Worm (Caenorhabditis elegans) whole organism, young adult: ENCODE results near the gene ketn-1.

Experiments used
- B0035.1 ChIP-seq: sonication (generic microtip); optimal IDR thresholded peaks from 2 replicates; lab custom pipeline; 2016; ENCODE audit warnings: missing genetic modification characterization, mild to moderate bottlenecking, missing compliant biosample characterization, missing genotype, missing genetic modification reagents
- B0261.1 ChIP-seq: sonication (generic microtip); optimal IDR thresholded peaks from 2 replicates; lab custom pipeline; 2016; ENCODE audit warnings: mild to moderate bottlenecking, missing genetic modification characterization, moderate library complexity, missing compliant biosample characterization
- C17E4.6 ChIP-seq: fragments of 200-800 bp; sonication (Bioruptor generic); IDR thresholded peaks from 2 replicates; pipeline ENCODE4 v1.3.6; 2022; ENCODE audit warnings: missing genetic modification reagents, missing genetic modification characterization, missing compliant biosample characterization
- D2030.7 ChIP-seq: fragments of 200-800 bp; sonication (Bioruptor generic); IDR thresholded peaks from 2 replicates; pipeline ENCODE4 v1.3.6; 2022; ENCODE audit warnings: missing genetic modification reagents, missing genetic modification characterization, missing compliant biosample characterization
- F10E7.11 ChIP-seq: sonication (generic microtip); optimal IDR thresholded peaks from 2 replicates; lab custom pipeline; 2017; ENCODE audit warnings: mild to moderate bottlenecking, missing genetic modification characterization, moderate library complexity, missing compliant biosample characterization
- F33H1.4 ChIP-seq: fragments of 200-800 bp; sonication (Bioruptor generic); IDR thresholded peaks from 2 replicates; pipeline ENCODE4 v1.3.6; 2022; ENCODE audit warnings: missing genetic modification reagents, missing genetic modification characterization, missing compliant biosample characterization
- F37B4.10 ChIP-seq: fragments of 200-800 bp; sonication (Bioruptor generic); IDR thresholded peaks from 2 replicates; pipeline ENCODE4 v1.3.6; 2022; ENCODE audit warnings: missing genetic modification characterization, missing compliant biosample characterization
- F55B11.4 ChIP-seq: sonication (generic microtip); optimal IDR thresholded peaks from 2 replicates; lab custom pipeline; 2016; ENCODE audit warnings: missing compliant biosample characterization, missing genetic modification characterization, borderline replicate concordance; ENCODE audit not compliant: insufficient read depth
- K12H6.12 ChIP-seq: fragments of 200-800 bp; sonication (Bioruptor generic); optimal IDR thresholded peaks from 2 replicates; lab custom pipeline; 2018; ENCODE audit warnings: mild to moderate bottlenecking, missing genetic modification characterization, missing compliant biosample characterization
- T07F8.4 ChIP-seq: sonication (generic microtip); optimal IDR thresholded peaks from 2 replicates; lab custom pipeline; 2016; ENCODE audit warnings: mild to moderate bottlenecking, missing genetic modification characterization, moderate library complexity, missing compliant biosample characterization
- T26A5.8 ChIP-seq: sonication (generic microtip); optimal IDR thresholded peaks from 2 replicates; lab custom pipeline; 2016; ENCODE audit warnings: missing genetic modification characterization, missing compliant biosample characterization
- Y56A3A.18 ChIP-seq: fragments of 200-800 bp; sonication (Bioruptor generic); IDR thresholded peaks from 2 replicates; pipeline ENCODE4 v1.3.6; 2022; ENCODE audit warnings: missing genetic modification reagents, missing genetic modification characterization, missing compliant biosample characterization
- akir-1 ChIP-seq: fragments of 200-800 bp; sonication (Bioruptor generic); optimal IDR thresholded peaks from 2 replicates; lab custom pipeline; 2018; ENCODE audit warnings: mild to moderate bottlenecking, missing genetic modification characterization, moderate library complexity, missing compliant biosample characterization
- ccch-3 ChIP-seq: fragments of 200-800 bp; sonication (Bioruptor generic); optimal IDR thresholded peaks from 2 replicates; lab custom pipeline; 2018; ENCODE audit warnings: mild to moderate bottlenecking, missing genetic modification characterization, missing compliant biosample characterization
- ceh-100 ChIP-seq: fragments of 200-800 bp; sonication (Bioruptor generic); IDR thresholded peaks from 2 replicates; pipeline ENCODE4 v1.3.6; 2022; ENCODE audit warnings: missing genetic modification reagents, missing genetic modification characterization, missing compliant biosample characterization
- ceh-79 ChIP-seq: sonication (generic microtip); optimal IDR thresholded peaks from 2 replicates; lab custom pipeline; 2017; ENCODE audit warnings: mild to moderate bottlenecking, missing genetic modification characterization, missing compliant biosample characterization
- dox-1 ChIP-seq: fragments of 200-800 bp; sonication (Bioruptor generic); IDR thresholded peaks from 2 replicates; pipeline ENCODE4 v1.3.6; 2022; ENCODE audit warnings: missing genetic modification reagents, missing genetic modification characterization, missing compliant biosample characterization
- dpff-1 ChIP-seq: sonication (generic microtip); optimal IDR thresholded peaks from 2 replicates; lab custom pipeline; 2017; ENCODE audit warnings: mild to moderate bottlenecking, missing genetic modification characterization, missing compliant biosample characterization
- efl-1 ChIP-seq: fragments of 150-350 bp; optimal IDR thresholded peaks from 2 replicates; lab custom pipeline; 2014; ENCODE audit warnings: missing biosample characterization, missing genetic modification reagents, missing genetic modification characterization
- egl-44 ChIP-seq: fragments of 200-800 bp; sonication (Bioruptor generic); IDR thresholded peaks from 2 replicates; pipeline ENCODE4 v1.3.6; 2022; ENCODE audit warnings: missing genetic modification reagents, missing genetic modification characterization, missing compliant biosample characterization
- egrh-3 ChIP-seq: fragments of 200-800 bp; sonication (Bioruptor generic); IDR thresholded peaks from 2 replicates; pipeline ENCODE4 v1.3.6; 2022; ENCODE audit warnings: missing genetic modification reagents, missing genetic modification characterization, missing compliant biosample characterization
- ets-4 ChIP-seq: fragments of 200-800 bp; sonication (Bioruptor generic); optimal IDR thresholded peaks from 2 replicates; lab custom pipeline; 2018; ENCODE audit warnings: mild to moderate bottlenecking, missing genetic modification characterization, missing compliant biosample characterization
- fkh-3 ChIP-seq: sonication (generic microtip); optimal IDR thresholded peaks from 2 replicates; lab custom pipeline; 2016; ENCODE audit warnings: mild to moderate bottlenecking, missing genetic modification characterization, missing compliant biosample characterization
- let-526 ChIP-seq: fragments of 200-800 bp; sonication (Bioruptor generic); IDR thresholded peaks from 2 replicates; pipeline ENCODE4 v1.3.6; 2022; ENCODE audit warnings: missing genetic modification reagents, missing genetic modification characterization, missing compliant biosample characterization
- madf-10 ChIP-seq: sonication (generic microtip); optimal IDR thresholded peaks from 2 replicates; lab custom pipeline; 2016; ENCODE audit warnings: mild to moderate bottlenecking, missing genetic modification characterization, missing compliant biosample characterization
- madf-3 ChIP-seq: fragments of 200-800 bp; sonication (Bioruptor generic); IDR thresholded peaks from 2 replicates; pipeline ENCODE4 v1.3.6; 2022; ENCODE audit warnings: missing genetic modification reagents, missing genetic modification characterization, missing compliant biosample characterization
- mcd-1 ChIP-seq: fragments of 200-800 bp; sonication (Bioruptor generic); IDR thresholded peaks from 2 replicates; pipeline ENCODE4 v1.3.6; 2022; ENCODE audit warnings: missing genetic modification reagents, missing genetic modification characterization, missing compliant biosample characterization
- mxl-1 ChIP-seq: sonication (generic microtip); optimal IDR thresholded peaks from 2 replicates; lab custom pipeline; 2016; ENCODE audit warnings: missing genetic modification characterization, missing compliant biosample characterization
- nfyb-1 ChIP-seq: fragments of 200-800 bp; sonication (Bioruptor generic); IDR thresholded peaks from 2 replicates; pipeline ENCODE4 v1.3.6; 2022; ENCODE audit warnings: missing genetic modification reagents, missing genetic modification characterization, missing compliant biosample characterization
- rcor-1 ChIP-seq: fragments of 200-800 bp; sonication (Bioruptor generic); IDR thresholded peaks from 2 replicates; pipeline ENCODE4 v1.3.6; 2022; ENCODE audit warnings: missing genetic modification reagents, missing genetic modification characterization, missing compliant biosample characterization
- rec-8 ChIP-seq, 2 experiments: sonication (generic microtip); optimal IDR thresholded peaks; 2 replicates each; lab custom pipeline; 2016; ENCODE audit warnings: mild to moderate bottlenecking in 2 of 2, missing genetic modification characterization in 2 of 2, missing genetic modification reagents in 2 of 2, missing genotype in 2 of 2, missing biosample characterization in 1 of 2, missing compliant biosample characterization in 1 of 2, moderate library complexity in 1 of 2
- rpc-1 ChIP-seq, 2 experiments: fragments of 150-350 bp in 1 of 2; sonication (generic microtip) in 1 of 2; optimal IDR thresholded peaks; 2 replicates each; lab custom pipeline; 2014 to 2018; ENCODE audit warnings: missing biosample characterization in 1 of 2, missing genetic modification characterization in 1 of 2, missing genetic modification reagents in 1 of 2, missing genotype in 1 of 2
- snpc-1.1 ChIP-seq: sonication (generic microtip); optimal IDR thresholded peaks from 2 replicates; lab custom pipeline; 2017; ENCODE audit warnings: missing genetic modification characterization, mild to moderate bottlenecking, missing compliant biosample characterization, antibody characterized with exemption, moderate library complexity, missing genotype, missing genetic modification reagents; ENCODE audit not compliant: insufficient read depth
- snpc-1.3 ChIP-seq: sonication (generic microtip); optimal IDR thresholded peaks from 2 replicates; lab custom pipeline; 2017; ENCODE audit warnings: missing genetic modification characterization, mild to moderate bottlenecking, missing compliant biosample characterization, antibody characterized with exemption, moderate library complexity, missing genotype, missing genetic modification reagents; ENCODE audit not compliant: insufficient read depth
- snpc-4 ChIP-seq, 5 experiments: fragments of 150-350 bp in 1 of 5; sonication (generic microtip) in 4 of 5; optimal IDR thresholded peaks; 2 replicates each; lab custom pipeline; 2014 to 2018; ENCODE audit warnings: missing genetic modification characterization in 5 of 5, missing biosample characterization in 3 of 5, antibody characterized with exemption in 2 of 5, mild to moderate bottlenecking in 2 of 5, missing compliant biosample characterization in 2 of 5, missing genotype in 2 of 5, moderate library complexity in 2 of 5, missing genetic modification reagents in 1 of 5
- sptf-2 ChIP-seq: fragments of 200-800 bp; sonication (Bioruptor generic); optimal IDR thresholded peaks from 2 replicates; lab custom pipeline; 2018; ENCODE audit warnings: mild to moderate bottlenecking, missing genetic modification characterization, missing compliant biosample characterization
- tbp1 ChIP-seq: fragments of 200-800 bp; sonication (Bioruptor generic); optimal IDR thresholded peaks from 2 replicates; lab custom pipeline; 2018; ENCODE audit warnings: mild to moderate bottlenecking, missing genetic modification characterization, missing compliant biosample characterization
- tlf-1 ChIP-seq: fragments of 200-800 bp; sonication (Bioruptor generic); optimal IDR thresholded peaks from 2 replicates; lab custom pipeline; 2018; ENCODE audit warnings: mild to moderate bottlenecking, missing genetic modification characterization, missing compliant biosample characterization
- xnd-1 ChIP-seq: sonication (generic microtip); optimal IDR thresholded peaks from 2 replicates; lab custom pipeline; 2016; ENCODE audit warnings: missing genotype, missing genetic modification reagents, missing genetic modification characterization, missing compliant biosample characterization
- ztf-18 ChIP-seq: sonication (generic microtip); optimal IDR thresholded peaks from 2 replicates; lab custom pipeline; 2016; ENCODE audit warnings: missing genotype, mild to moderate bottlenecking, missing genetic modification characterization, missing compliant biosample characterization
- ztf-25 ChIP-seq: fragments of 200-800 bp; sonication (Bioruptor generic); IDR thresholded peaks from 2 replicates; pipeline ENCODE4 v1.3.6; 2022; ENCODE audit warnings: missing genetic modification reagents, missing genetic modification characterization, missing compliant biosample characterization
- ztf-28 ChIP-seq: fragments of 200-800 bp; sonication (Bioruptor generic); IDR thresholded peaks from 2 replicates; pipeline ENCODE4 v1.3.6; 2022; ENCODE audit warnings: missing genetic modification reagents, missing genetic modification characterization, missing compliant biosample characterization
- ztf-3 ChIP-seq: fragments of 200-800 bp; sonication (Bioruptor generic); optimal IDR thresholded peaks from 2 replicates; lab custom pipeline; 2018; ENCODE audit warnings: mild to moderate bottlenecking, missing genetic modification characterization, missing compliant biosample characterization

The ketn-1 gene

DNA sequence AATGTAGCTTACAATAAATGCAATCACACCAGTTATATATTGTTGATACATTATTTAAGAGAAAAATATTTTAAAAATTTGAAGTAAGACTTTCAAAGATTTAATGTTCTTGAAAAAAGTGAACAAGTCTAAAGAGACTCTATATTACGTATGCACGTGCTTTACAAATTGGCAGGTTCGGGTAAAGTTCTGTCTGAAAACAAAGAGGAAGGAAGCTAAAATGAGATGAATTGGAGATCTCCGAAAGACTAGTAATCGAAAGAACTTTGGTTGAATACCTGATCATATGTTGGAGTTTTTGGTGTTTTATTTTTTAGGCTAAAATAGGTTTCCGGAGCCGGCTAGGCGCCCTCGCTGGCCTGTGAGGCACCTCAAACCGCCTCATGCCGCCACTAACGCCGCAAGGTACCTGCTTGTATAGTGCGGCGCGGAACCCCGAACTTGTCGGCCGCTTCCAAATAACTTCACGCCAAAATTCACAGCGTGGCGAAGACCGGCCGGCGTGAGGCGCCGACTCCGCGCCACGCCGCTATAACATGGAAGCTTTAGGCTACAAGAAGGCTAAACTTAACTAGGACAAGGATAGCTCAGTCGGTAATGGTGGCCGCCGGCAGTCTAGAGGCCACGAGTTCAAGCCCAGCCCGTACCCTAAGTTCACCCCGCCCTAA, 50.3 kb downstream of the ketn-1 start, which contains the start of gene srx-28:
Gene srx-28, minus strand, starts transcription at position 51 of the 668 bp plus-strand sequence.
- TF ChIP-seq let-526 (GFP tag; lab: Robert Waterston, UW) (no peak), snpc-4 (GFP tag; optimal IDR thresholded peaks at IDR 0.05; lab: Kevin White, UChicago) (no peak), snpc-4 (tag; optimal IDR thresholded peaks at IDR 0.05; lab: Kevin White, UChicago) (peak in 2 of 4 experiments; percentile 75 to 87), B0261.1 (tag; lab: Kevin White, UChicago) (peak; percentile 6), mcd-1 (GFP tag; lab: Robert Waterston, UW) (peak; percentile 43; the same call in 1 of the 2 replicates), K12H6.12 (tag; lab: Kevin White, UChicago) (no peak), D2030.7 (no peak), xnd-1 (tag; lab: Kevin White, UChicago) (no peak), egrh-3 (GFP tag; lab: Robert Waterston, UW) (peak; percentile 33; the same call in 1 of the 2 replicates), dox-1 (peak; percentile 47; the same call in 1 of the 2 replicates), dpff-1 (no peak), nfyb-1 (GFP tag; lab: Robert Waterston, UW) (peak; percentile 26; the same call in 1 of the 2 replicates), ztf-25 (GFP tag; lab: Robert Waterston, UW) (0 out of 2 replicates have a peak, but pooled peaks have one; percentile 38), F37B4.10 (0 out of 2 replicates have a peak, but pooled peaks have one; percentile 84), snpc-1.1 (tag; lab: Kevin White, UChicago) (peak; percentile 68), ztf-28 (GFP tag; lab: Robert Waterston, UW) (no peak), fkh-3 (tag; lab: Kevin White, UChicago) (peak; percentile 14), ets-4 (GFP tag; lab: Kevin White, UChicago) (no peak), rpc-1 (optimal IDR thresholded peaks at IDR 0.05; lab: Kevin White, UChicago) (peak; percentile 29), rpc-1 (tag; optimal IDR thresholded peaks at IDR 0.05; lab: Kevin White, UChicago) (no peak)
- TF ChIP-seq, all 124 proteins: peak for 11

DNA sequence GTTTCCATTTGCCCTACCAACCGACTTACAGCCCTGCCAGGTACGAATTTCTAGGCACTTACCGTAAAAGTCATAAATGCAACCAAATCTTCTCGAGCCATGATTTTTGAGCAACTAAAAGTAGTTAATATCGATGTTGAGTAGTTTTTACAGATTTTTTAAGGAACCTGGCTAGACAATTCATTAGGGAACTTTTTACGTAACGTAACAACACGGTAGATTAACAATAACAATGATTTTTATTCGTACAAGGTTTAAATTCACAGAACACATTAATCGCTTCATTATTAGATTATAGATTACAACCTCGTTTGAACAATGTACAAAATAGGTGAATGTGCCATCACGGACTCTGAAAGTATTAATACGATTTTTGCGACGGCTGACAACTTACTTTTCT, 54.7 kb downstream of the ketn-1 start, which contains the start of gene srx-26:
Gene srx-26, minus strand, starts transcription at position 101 of the 400 bp plus-strand sequence.
- TF ChIP-seq F10E7.11 (tag; lab: Kevin White, UChicago) (no peak), rcor-1 (GFP tag; lab: Robert Waterston, UW) (no peak), ccch-3 (GFP tag; lab: Kevin White, UChicago) (no peak), akir-1 (no peak), mxl-1 (tag; lab: Kevin White, UChicago) (no peak), B0035.1 (tag; lab: Kevin White, UChicago) (no peak), ceh-79 (tag; lab: Kevin White, UChicago) (no peak), T26A5.8 (tag; lab: Kevin White, UChicago) (no peak), T07F8.4 (no peak), efl-1 (GFP tag; lab: Kevin White, UChicago) (no peak), C17E4.6 (GFP tag; lab: Robert Waterston, UW) (no peak), ztf-3 (no peak), ztf-25 (GFP tag; lab: Robert Waterston, UW) (no peak), egl-44 (GFP tag; lab: Robert Waterston, UW) (no peak), Y56A3A.18 (GFP tag; lab: Robert Waterston, UW) (no peak), madf-10 (tag; lab: Kevin White, UChicago) (no peak)

- TF ChIP-seq rec-8 (tag; optimal IDR thresholded peaks at IDR 0.05; lab: Kevin White, UChicago) (no peak), dpff-1 (no peak), F55B11.4 (no peak), sptf-2 (GFP tag; lab: Kevin White, UChicago) (no peak), snpc-1.3 (tag; lab: Kevin White, UChicago) (no peak), Y56A3A.18 (GFP tag; lab: Robert Waterston, UW) (no peak), ztf-18 (tag; lab: Kevin White, UChicago) (no peak), tbp1 (GFP tag; lab: Kevin White, UChicago) (no peak), tlf-1 (GFP tag; lab: Kevin White, UChicago) (no peak), B0035.1 (tag; lab: Kevin White, UChicago) (no peak), snpc-4 (GFP tag; optimal IDR thresholded peaks at IDR 0.05; lab: Kevin White, UChicago) (no peak), snpc-4 (tag; optimal IDR thresholded peaks at IDR 0.05; lab: Kevin White, UChicago) (no peak), madf-3 (GFP tag; lab: Robert Waterston, UW) (no peak), ceh-100 (GFP tag; lab: Robert Waterston, UW) (no peak), F33H1.4 (GFP tag; lab: Robert Waterston, UW) (no peak)
Measured at ce11 chrV:2750006-2750405, 57.7 kb downstream of the ketn-1 start, which contains the start of gene srx-24. Gene srx-24 (minus strand): TSS chrV:2750106.
